Worm (Caenorhabditis elegans) whole organism, late embryonic: Measurements from ENCODE around the gene pcs-1.

Experiments used
- ceh-34 ChIP-seq: sonication (generic microtip); optimal IDR thresholded peaks from 2 replicates; lab custom pipeline; 2016; ENCODE audit warnings: mild to moderate bottlenecking, missing genetic modification characterization, missing compliant biosample characterization
- elt-2 ChIP-seq: sonication (generic microtip); optimal IDR thresholded peaks from 2 replicates; lab custom pipeline; 2016; ENCODE audit warnings: missing genetic modification reagents, missing genetic modification characterization, missing compliant biosample characterization
- gmeb-2 ChIP-seq: sonication (generic microtip); optimal IDR thresholded peaks from 2 replicates; lab custom pipeline; 2016; ENCODE audit warnings: missing genetic modification characterization, inconsistent platforms, missing compliant biosample characterization
- hlh-13 ChIP-seq: fragments of 200-800 bp; sonication (Bioruptor generic); optimal IDR thresholded peaks from 2 replicates; lab custom pipeline; 2018; ENCODE audit warnings: mild to moderate bottlenecking, missing genetic modification characterization, missing compliant biosample characterization
- hlh-30 ChIP-seq: sonication (generic microtip); optimal IDR thresholded peaks from 2 replicates; lab custom pipeline; 2017; ENCODE audit warnings: antibody characterized with exemption, missing genetic modification characterization, missing compliant biosample characterization; ENCODE audit not compliant: insufficient read depth
- lin-11 ChIP-seq: fragments of 200-800 bp; sonication (Bioruptor generic); optimal IDR thresholded peaks from 2 replicates; lab custom pipeline; 2018; ENCODE audit warnings: mild to moderate bottlenecking, missing genetic modification characterization, missing compliant biosample characterization
- pat-9 ChIP-seq: fragments of 200-800 bp; sonication (Bioruptor generic); optimal IDR thresholded peaks from 2 replicates; lab custom pipeline; 2018; ENCODE audit warnings: mild to moderate bottlenecking, missing genetic modification characterization, moderate library complexity, missing compliant biosample characterization
- pqm-1 ChIP-seq: sonication (generic microtip); optimal IDR thresholded peaks from 2 replicates; lab custom pipeline; 2016; ENCODE audit warnings: missing genetic modification characterization, missing compliant biosample characterization
- syd-9 ChIP-seq: sonication (generic microtip); optimal IDR thresholded peaks from 2 replicates; lab custom pipeline; 2016; ENCODE audit warnings: mild to moderate bottlenecking, missing genetic modification characterization, moderate library complexity, missing compliant biosample characterization
- tbx-2 ChIP-seq: sonication (generic microtip); optimal IDR thresholded peaks from 2 replicates; lab custom pipeline; 2016; ENCODE audit warnings: missing genetic modification characterization, missing compliant biosample characterization
- unc-3 ChIP-seq, 2 experiments: fragments of 200-800 bp in 1 of 2; sonication (Bioruptor generic) in 1 of 2; sonication (generic microtip) in 1 of 2; conservative IDR thresholded peaks in 1 of 2; optimal IDR thresholded peaks in 1 of 2; 2 replicates each; pipeline versions ENCODE4 v1.3.6 to Lab custom; 2016 to 2022; ENCODE audit warnings: missing compliant biosample characterization in 2 of 2, missing genetic modification characterization in 2 of 2, missing genetic modification reagents in 1 of 2
- unc-86 ChIP-seq: sonication (generic microtip); optimal IDR thresholded peaks from 2 replicates; lab custom pipeline; 2016; ENCODE audit warnings: missing genetic modification characterization, missing compliant biosample characterization

DNA sequence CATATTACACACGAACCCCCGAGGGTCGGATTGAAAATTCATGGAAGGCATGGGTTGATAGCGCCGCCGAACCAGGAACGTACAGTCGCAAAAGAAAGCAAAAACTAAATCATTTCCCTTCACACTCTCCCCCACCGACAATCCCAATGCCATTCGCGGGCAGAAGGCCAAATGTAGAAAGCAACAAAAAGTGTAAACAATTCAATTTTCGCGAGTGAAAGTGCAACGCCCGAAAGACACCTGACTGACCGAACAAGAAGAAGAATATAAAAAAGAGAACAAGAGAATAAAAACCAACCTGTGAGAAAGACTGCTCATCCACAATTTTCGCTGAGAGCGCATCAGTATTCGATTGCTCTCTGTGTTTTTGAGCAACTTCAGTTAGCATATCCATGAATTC is 40.2 kb upstream of the pcs-1 start:
- no peak for TF ChIP-seq pat-9 (tag; lab: Kevin White, UChicago)
- no peak for TF ChIP-seq pqm-1 (tag; lab: Kevin White, UChicago)
- TF ChIP-seq ceh-34 (tag; lab: Kevin White, UChicago), result no peak
- no peak for TF ChIP-seq hlh-13
- no peak for TF ChIP-seq elt-2 (tag; lab: Kevin White, UChicago)
- TF ChIP-seq unc-86 (tag; lab: Kevin White, UChicago), result no peak
- no peak for TF ChIP-seq lin-11
- TF ChIP-seq gmeb-2, result no peak
- no peak for TF ChIP-seq syd-9 (tag; lab: Kevin White, UChicago)
- TF ChIP-seq tbx-2 (tag; lab: Kevin White, UChicago), result no peak
- TF ChIP-seq hlh-30 (tag; lab: Kevin White, UChicago), result no peak
- TF ChIP-seq unc-3 (GFP tag; conservative IDR thresholded peaks at IDR 0.05; lab: Robert Waterston, UW), result no peak
- no peak for TF ChIP-seq unc-3 (tag; optimal IDR thresholded peaks at IDR 0.05; lab: Kevin White, UChicago)
